Worm (Caenorhabditis elegans): ENCODE data around the gene ZK1251.3.

ZK1251.3 gene

DNA sequence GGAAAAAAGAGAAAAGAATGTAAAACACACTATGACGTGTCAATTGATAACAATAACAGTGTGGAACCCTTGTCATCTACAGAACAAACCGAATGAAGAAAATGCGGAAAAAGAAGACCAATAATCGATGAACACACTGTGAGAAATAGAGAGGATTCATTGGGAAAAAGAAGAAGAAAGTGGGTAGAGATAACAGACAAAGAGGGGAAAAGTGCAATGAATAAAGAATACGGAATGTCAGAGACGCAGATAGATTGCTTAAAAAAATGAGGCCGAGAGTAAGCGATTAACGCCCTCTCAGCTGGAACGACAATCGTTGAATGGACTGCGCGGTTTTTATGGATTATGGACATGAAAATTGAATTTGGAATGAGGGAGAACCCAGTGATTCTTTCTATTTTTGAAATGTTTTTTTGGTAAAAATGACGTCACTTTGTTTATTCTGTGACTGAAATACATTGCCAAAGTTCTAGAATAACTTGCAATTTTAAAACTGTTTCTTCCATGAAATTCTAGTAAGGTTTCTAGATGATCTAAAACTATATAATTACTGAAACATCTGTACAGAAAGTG is 35.6 kb upstream of the ZK1251.3 start, which contains the start of gene amph-1:
amph-1 (minus strand) TSS at position 85 of the 573 bp plus-strand sequence.
- TF ChIP-seq lin-39 (tag; optimal IDR thresholded peaks at IDR 0.05) (no peak), lsy-2 (tag; optimal IDR thresholded peaks at IDR 0.05) (peak in 1 of 2 experiments; percentile 41), unc-55 (GFP tag; optimal IDR thresholded peaks at IDR 0.05) (peak; percentile 48), ZK546.5 (tag; optimal IDR thresholded peaks at IDR 0.05) (no peak), nhr-77 (tag; optimal IDR thresholded peaks at IDR 0.05) (no peak), nhr-23 (tag; optimal IDR thresholded peaks at IDR 0.05) (no peak), gmeb-1 (tag; optimal IDR thresholded peaks at IDR 0.05) (no peak), snpc-4 (tag; optimal IDR thresholded peaks at IDR 0.05) (no peak), sma-9 (GFP tag; optimal IDR thresholded peaks at IDR 0.05) (peak; percentile 51), sma-9 (tag; optimal IDR thresholded peaks at IDR 0.05) (no peak), R02D3.7 (tag; optimal IDR thresholded peaks at IDR 0.05) (no peak), nhr-6 (tag; optimal IDR thresholded peaks at IDR 0.05) (no peak), crh-2 (tag; optimal IDR thresholded peaks at IDR 0.05) (peak; percentile 78), nhr-237 (tag; optimal IDR thresholded peaks at IDR 0.05) (no peak), alr-1 (tag; optimal IDR thresholded peaks at IDR 0.05) (no peak), blmp-1 (tag; optimal IDR thresholded peaks at IDR 0.05; ENCODE audit: insufficient read depth) (peak; percentile 50), ceh-82 (tag; optimal IDR thresholded peaks at IDR 0.05) (no peak), fos-1 (tag; optimal IDR thresholded peaks at IDR 0.05) (peak; percentile 54), elt-1 (tag; optimal IDR thresholded peaks at IDR 0.05) (no peak), ztf-1 (GFP tag; conservative IDR thresholded peaks at IDR 0.05) (no peak), C34F6.9 (tag; optimal IDR thresholded peaks at IDR 0.05) (peak; percentile 81), ztf-4 (tag; optimal IDR thresholded peaks at IDR 0.05) (no peak), unc-62 (GFP tag; optimal IDR thresholded peaks at IDR 0.05) (no peak), peb-1 (tag; optimal IDR thresholded peaks at IDR 0.05) (no peak), aly-2 (tag; optimal IDR thresholded peaks at IDR 0.05) (no peak), sma-3 (GFP tag; optimal IDR thresholded peaks at IDR 0.05) (peak; percentile 1), F13H6.1 (tag; optimal IDR thresholded peaks at IDR 0.05) (peak; percentile 42), elt-3 (tag; optimal IDR thresholded peaks at IDR 0.05) (no peak), nhr-21 (tag; optimal IDR thresholded peaks at IDR 0.05) (peak; percentile 2), mab-5 (tag; optimal IDR thresholded peaks at IDR 0.05) (no peak), nhr-129 (tag; optimal IDR thresholded peaks at IDR 0.05) (peak; percentile 31)

ce11 chrIV:9648682-9649081 is 34.8 kb upstream of the ZK1251.3 start, which contains the start of gene srm-3:
TSS of gene srm-3 (plus strand) at chrIV:9648982.
- TF ChIP-seq nhr-10 (tag; optimal IDR thresholded peaks at IDR 0.05) (no peak), nhr-25 (tag; optimal IDR thresholded peaks at IDR 0.05) (no peak), ceh-82 (tag; optimal IDR thresholded peaks at IDR 0.05) (no peak), R02D3.7 (tag; optimal IDR thresholded peaks at IDR 0.05) (no peak), unc-55 (GFP tag; optimal IDR thresholded peaks at IDR 0.05) (no peak), alr-1 (tag; optimal IDR thresholded peaks at IDR 0.05) (no peak), mdl-1 (tag; optimal IDR thresholded peaks at IDR 0.05) (no peak), ztf-11 (tag; optimal IDR thresholded peaks at IDR 0.05) (no peak), nhr-77 (tag; optimal IDR thresholded peaks at IDR 0.05) (no peak)

DNA sequence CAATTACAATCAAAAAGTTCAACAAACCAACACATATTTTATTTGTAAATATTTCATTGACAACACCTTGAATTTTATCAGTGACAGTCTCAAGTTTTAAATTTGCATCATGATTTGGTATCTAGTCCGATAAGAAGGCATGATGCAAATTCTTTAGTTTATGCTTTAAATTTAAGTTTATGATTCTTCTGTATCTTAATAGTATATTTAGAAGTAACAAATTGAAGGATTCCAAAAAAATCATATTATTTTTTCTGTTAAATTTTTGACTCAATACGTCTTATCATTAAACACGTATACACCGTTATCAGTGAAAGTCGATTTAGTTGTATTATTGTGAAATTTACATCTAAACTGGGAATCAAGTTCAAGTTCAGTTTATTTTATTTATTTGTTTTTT is 32.2 kb upstream of the ZK1251.3 start, which contains the start of gene chca-1:
chca-1 (plus strand) TSS at position 161 of the 400 bp plus-strand sequence.
- peak; percentile 34 for TF ChIP-seq sma-9 (GFP tag; optimal IDR thresholded peaks at IDR 0.05)
- TF ChIP-seq sma-9 (tag; optimal IDR thresholded peaks at IDR 0.05): no peak
- peak in 1 of 2 experiments; percentile 53 for TF ChIP-seq lsy-2 (tag; optimal IDR thresholded peaks at IDR 0.05)
- TF ChIP-seq fos-1 (tag; optimal IDR thresholded peaks at IDR 0.05): peak; percentile 93
- peak; percentile 79 for TF ChIP-seq crh-2 (tag; optimal IDR thresholded peaks at IDR 0.05)
- TF ChIP-seq ztf-4 (tag; optimal IDR thresholded peaks at IDR 0.05): no peak
- TF ChIP-seq blmp-1 (tag; optimal IDR thresholded peaks at IDR 0.05; ENCODE audit: insufficient read depth): no peak
- peak; percentile 75 for TF ChIP-seq nhr-129 (tag; optimal IDR thresholded peaks at IDR 0.05)

ce11 chrIV:9653184-9653583 is 30.3 kb upstream of the ZK1251.3 start, which contains the start of gene F58G6.3:
TSS of gene F58G6.3 (plus strand) at chrIV:9653535.
- no peak for TF ChIP-seq dmd-4 (tag; optimal IDR thresholded peaks at IDR 0.05)
- no peak for TF ChIP-seq mdl-1 (tag; optimal IDR thresholded peaks at IDR 0.05)
- no peak for TF ChIP-seq elt-1 (tag; optimal IDR thresholded peaks at IDR 0.05)
- TF ChIP-seq lsy-2 (tag; optimal IDR thresholded peaks at IDR 0.05): peak in 1 of 2 experiments; percentile 5

Data from whole organism, L2 larva.